Fruit fly (Drosophila melanogaster) whole organism, embryonic: Measurements from ENCODE around the gene Cisd2.
A peak's percentile ranks its signal among the peaks of the same experiment; 100 is the strongest.

Experiments
- Abd-B ChIP-seq: fragments of 200-800 bp; sonication (Bioruptor generic); optimal IDR thresholded peaks from 2 replicates; lab custom pipeline; 2018; ENCODE audit warnings: missing biosample characterization, mild to moderate bottlenecking, missing genetic modification characterization, moderate library complexity
- Aef1 ChIP-seq: fragments of 200-800 bp; sonication (Bioruptor generic); IDR thresholded peaks from 3 replicates; pipeline ENCODE4 v1.3.6; 2022; ENCODE audit warnings: missing biosample characterization, missing genetic modification characterization
- BEAF-32 ChIP-seq: fragments of 200-800 bp; sonication (Bioruptor generic); optimal IDR thresholded peaks from 3 replicates; lab custom pipeline; 2017; ENCODE audit warnings: missing biosample characterization, missing genetic modification characterization, mild to moderate bottlenecking, moderate library complexity, missing genetic modification reagents
- CG10431 ChIP-seq: fragments of 200-800 bp; sonication (Bioruptor generic); optimal IDR thresholded peaks from 3 replicates; lab custom pipeline; 2018; ENCODE audit warnings: missing biosample characterization, mild to moderate bottlenecking, missing genetic modification characterization
- CG11247 ChIP-seq: fragments of 200-800 bp; sonication (Bioruptor generic); IDR thresholded peaks from 2 replicates; pipeline ENCODE4 v1.3.6; 2022; ENCODE audit warnings: missing biosample characterization, missing genetic modification characterization
- CG11504 ChIP-seq: fragments of 200-800 bp; sonication (Bioruptor generic); optimal IDR thresholded peaks from 3 replicates; lab custom pipeline; 2019; ENCODE audit warnings: missing biosample characterization, mild to moderate bottlenecking, missing genetic modification characterization, moderate library complexity
- CG13424 ChIP-seq: fragments of 200-800 bp; sonication (Bioruptor generic); optimal IDR thresholded peaks from 2 replicates; lab custom pipeline; 2019; ENCODE audit warnings: missing biosample characterization, mild to moderate bottlenecking, missing genetic modification characterization, moderate library complexity
- CG14014 ChIP-seq: fragments of 200-800 bp; sonication (Bioruptor generic); IDR thresholded peaks from 2 replicates; pipeline ENCODE4 v1.3.6; 2022; ENCODE audit warnings: missing biosample characterization, missing genetic modification characterization
- CG15011 ChIP-seq: fragments of 200-800 bp; sonication (Bioruptor generic); optimal IDR thresholded peaks from 3 replicates; lab custom pipeline; 2018; ENCODE audit warnings: missing biosample characterization, mild to moderate bottlenecking, missing genetic modification characterization
- CG17328 ChIP-seq: fragments of 200-800 bp; sonication (Bioruptor generic); IDR thresholded peaks from 2 replicates; pipeline ENCODE4 v1.3.6; 2022; ENCODE audit warnings: missing biosample characterization, missing genetic modification characterization
- CG17361 ChIP-seq: fragments of 200-800 bp; sonication (Bioruptor generic); IDR thresholded peaks from 3 replicates; pipeline ENCODE4 v1.3.6; 2022; ENCODE audit warnings: missing biosample characterization, missing genetic modification characterization
- CG3163 ChIP-seq: fragments of 200-800 bp; sonication (Bioruptor generic); optimal IDR thresholded peaks from 3 replicates; lab custom pipeline; 2016; ENCODE audit warnings: missing biosample characterization, missing genetic modification characterization
- CG34376 ChIP-seq: fragments of 200-800 bp; sonication (Bioruptor generic); optimal IDR thresholded peaks from 2 replicates; lab custom pipeline; 2018; ENCODE audit warnings: missing biosample characterization, mild to moderate bottlenecking, missing genetic modification characterization
- CG4424 ChIP-seq: fragments of 200-800 bp; sonication (Bioruptor generic); optimal IDR thresholded peaks from 3 replicates; lab custom pipeline; 2016; ENCODE audit warnings: missing biosample characterization, missing genetic modification characterization
- CG6854 ChIP-seq: fragments of 200-800 bp; sonication (Bioruptor generic); optimal IDR thresholded peaks from 3 replicates; lab custom pipeline; 2017; ENCODE audit warnings: missing biosample characterization, mild to moderate bottlenecking, missing genetic modification characterization
- CG9437 ChIP-seq: fragments of 200-800 bp; sonication (Bioruptor generic); optimal IDR thresholded peaks from 2 replicates; lab custom pipeline; 2018; ENCODE audit warnings: missing biosample characterization, mild to moderate bottlenecking, missing genetic modification characterization
- CG9817 ChIP-seq: fragments of 200-800 bp; sonication (Bioruptor generic); optimal IDR thresholded peaks from 2 replicates; lab custom pipeline; 2018; ENCODE audit warnings: missing biosample characterization, mild to moderate bottlenecking, missing genetic modification characterization, moderate library complexity
- CHES-1-like ChIP-seq: fragments of 200-800 bp; sonication (Bioruptor generic); optimal IDR thresholded peaks from 2 replicates; lab custom pipeline; 2016; ENCODE audit warnings: missing biosample characterization, missing genetic modification characterization
- D ChIP-seq, 2 experiments: fragments of 200-800 bp in 1 of 2; fragments of >200 bp in 1 of 2; sonication (Bioruptor generic) in 1 of 2; optimal IDR thresholded peaks; 2 replicates in 1 of 2; 3 replicates in 1 of 2; lab custom pipeline; 2017; ENCODE audit warnings: mild to moderate bottlenecking in 1 of 2, missing biosample characterization in 1 of 2, missing genetic modification characterization in 1 of 2, missing genetic modification reagents in 1 of 2
- Dp ChIP-seq: fragments of 200-800 bp; sonication (Bioruptor generic); optimal IDR thresholded peaks from 2 replicates; lab custom pipeline; 2018; ENCODE audit warnings: missing biosample characterization, mild to moderate bottlenecking, missing genetic modification characterization, moderate library complexity
- Eip74EF ChIP-seq, 2 experiments: fragments of 200-800 bp in 1 of 2; fragments of >200 bp in 1 of 2; sonication (Bioruptor generic) in 1 of 2; optimal IDR thresholded peaks; 2 replicates each; lab custom pipeline; 2017 to 2019; ENCODE audit warnings: missing biosample characterization in 2 of 2, missing genetic modification characterization in 2 of 2, mild to moderate bottlenecking in 1 of 2, moderate library complexity in 1 of 2
- Hmr ChIP-seq: fragments of 200-800 bp; sonication (Bioruptor generic); optimal IDR thresholded peaks from 3 replicates; lab custom pipeline; 2017; ENCODE audit warnings: mild to moderate bottlenecking, missing biosample characterization, missing genetic modification reagents, missing genetic modification characterization
- Kr ChIP-seq: fragments of 200-800 bp; sonication (Bioruptor generic); optimal IDR thresholded peaks from 2 replicates; lab custom pipeline; 2017; ENCODE audit warnings: missing biosample characterization, mild to moderate bottlenecking, missing genetic modification characterization
- Lhr ChIP-seq: fragments of 200-800 bp; sonication (Bioruptor generic); optimal IDR thresholded peaks from 3 replicates; lab custom pipeline; 2017; ENCODE audit warnings: mild to moderate bottlenecking, missing biosample characterization, missing genetic modification reagents, missing genetic modification characterization
- Nf-YB ChIP-seq: fragments of 200-800 bp; sonication (Bioruptor generic); optimal IDR thresholded peaks from 3 replicates; lab custom pipeline; 2019; ENCODE audit warnings: missing biosample characterization, mild to moderate bottlenecking, missing genetic modification characterization, moderate library complexity
- Oli ChIP-seq: fragments of 200-800 bp; sonication (Bioruptor generic); optimal IDR thresholded peaks from 2 replicates; lab custom pipeline; 2018; ENCODE audit warnings: missing biosample characterization, mild to moderate bottlenecking, missing genetic modification characterization, moderate library complexity
- Opbp ChIP-seq: fragments of 200-800 bp; sonication (Bioruptor generic); IDR thresholded peaks from 3 replicates; pipeline ENCODE4 v1.3.6; 2022; ENCODE audit warnings: missing biosample characterization, missing genetic modification characterization; ENCODE audit not compliant: partially characterized antibody
- Pdp1 ChIP-seq, 2 experiments: fragments of 200-800 bp; sonication (Bioruptor generic); optimal IDR thresholded peaks; 3 replicates each; lab custom pipeline; 2016; ENCODE audit warnings: missing biosample characterization in 2 of 2, missing genetic modification characterization in 2 of 2, mild to moderate bottlenecking in 1 of 2, moderate library complexity in 1 of 2
- Six4 ChIP-seq: fragments of 200-800 bp; sonication (Bioruptor generic); optimal IDR thresholded peaks from 2 replicates; lab custom pipeline; 2016; ENCODE audit warnings: missing biosample characterization, missing genetic modification characterization
- az2 ChIP-seq: fragments of 200-800 bp; sonication (Bioruptor generic); optimal IDR thresholded peaks from 3 replicates; lab custom pipeline; 2016; ENCODE audit warnings: missing biosample characterization, missing genetic modification characterization
- crc ChIP-seq: fragments of 200-800 bp; sonication (Bioruptor generic); optimal IDR thresholded peaks from 2 replicates; lab custom pipeline; 2016; ENCODE audit warnings: missing biosample characterization, missing genetic modification characterization
- dysf ChIP-seq: fragments of 200-800 bp; sonication (Bioruptor generic); IDR thresholded peaks from 3 replicates; pipeline ENCODE4 v1.3.6; 2022; ENCODE audit warnings: missing biosample characterization, missing genetic modification characterization
- gem ChIP-seq: fragments of 200-800 bp; sonication (Bioruptor generic); optimal IDR thresholded peaks from 2 replicates; lab custom pipeline; 2019; ENCODE audit warnings: missing biosample characterization, mild to moderate bottlenecking, missing genetic modification characterization, moderate library complexity
- gt ChIP-seq: fragments of 200-800 bp; sonication (Bioruptor generic); IDR thresholded peaks from 2 replicates; pipeline ENCODE4 v1.3.6; 2022; ENCODE audit warnings: missing biosample characterization, missing genetic modification characterization
- hb ChIP-seq: fragments of 200-800 bp; sonication (Bioruptor generic); IDR thresholded peaks from 3 replicates; pipeline ENCODE4 v1.3.6; 2022; ENCODE audit warnings: missing biosample characterization, missing genetic modification characterization; ENCODE audit not compliant: partially characterized antibody
- kah ChIP-seq: fragments of 200-800 bp; sonication (Bioruptor generic); optimal IDR thresholded peaks from 2 replicates; lab custom pipeline; 2018; ENCODE audit warnings: missing biosample characterization, mild to moderate bottlenecking, missing genetic modification characterization
- nmo ChIP-seq: fragments of 200-800 bp; sonication (Bioruptor generic); optimal IDR thresholded peaks from 2 replicates; lab custom pipeline; 2018; ENCODE audit warnings: missing biosample characterization, mild to moderate bottlenecking, missing genetic modification characterization, moderate library complexity
- p53 ChIP-seq: fragments of 200-800 bp; sonication (Bioruptor generic); optimal IDR thresholded peaks from 2 replicates; lab custom pipeline; 2016; ENCODE audit warnings: missing biosample characterization, missing genetic modification characterization
- pan ChIP-seq, 4 experiments: fragments of >200 bp in 3 of 4; fragments of 200-800 bp in 1 of 4; sonication (Bioruptor generic) in 1 of 4; optimal IDR thresholded peaks in 3 of 4; IDR thresholded peaks in 1 of 4; 2 replicates each; pipeline versions ENCODE4 v1.3.6 to Lab custom; 2017 to 2022; ENCODE audit warnings: missing biosample characterization in 2 of 4, missing genetic modification characterization in 2 of 4, mixed read lengths in 1 of 4
- pb ChIP-seq: fragments of 200-800 bp; sonication (Bioruptor generic); optimal IDR thresholded peaks from 3 replicates; lab custom pipeline; 2016; ENCODE audit warnings: missing biosample characterization, missing genetic modification characterization
- phol ChIP-seq: fragments of 200-800 bp; sonication (Bioruptor generic); optimal IDR thresholded peaks from 3 replicates; lab custom pipeline; 2018; ENCODE audit warnings: missing biosample characterization, mild to moderate bottlenecking, missing genetic modification characterization, moderate library complexity
- ro ChIP-seq: fragments of 200-800 bp; sonication (Bioruptor generic); IDR thresholded peaks from 2 replicates; pipeline ENCODE4 v1.3.6; 2022; ENCODE audit warnings: missing biosample characterization, missing genetic modification characterization
- trh ChIP-seq: fragments of 200-800 bp; sonication (Bioruptor generic); optimal IDR thresholded peaks from 2 replicates; lab custom pipeline; 2016; ENCODE audit warnings: missing biosample characterization, missing genetic modification characterization
- ttk ChIP-seq: fragments of 200-800 bp; sonication (Bioruptor generic); IDR thresholded peaks from 2 replicates; pipeline ENCODE4 v2.1.2; 2022; ENCODE audit warnings: missing biosample characterization, missing genetic modification characterization
- twi ChIP-seq: fragments of 200-800 bp; optimal IDR thresholded peaks from 2 replicates; lab custom pipeline; 2019; ENCODE audit warnings: missing biosample characterization, mild to moderate bottlenecking, missing genetic modification characterization, moderate library complexity
- wdn ChIP-seq: fragments of 200-800 bp; sonication (Bioruptor generic); IDR thresholded peaks from 2 replicates; pipeline ENCODE4 v1.3.6; 2022; ENCODE audit warnings: missing biosample characterization, missing genetic modification characterization
- zen2 ChIP-seq: fragments of 200-800 bp; sonication (Bioruptor generic); IDR thresholded peaks from 3 replicates; pipeline ENCODE4 v1.3.6; 2022; ENCODE audit warnings: missing biosample characterization, missing genetic modification characterization; ENCODE audit not compliant: partially characterized antibody
- zfh2 ChIP-seq: fragments of 200-800 bp; sonication (Bioruptor generic); optimal IDR thresholded peaks from 2 replicates; lab custom pipeline; 2016; ENCODE audit warnings: missing biosample characterization, missing genetic modification characterization

Gene Cisd2

dm6 chr3R:29196967-29197611 is 26.1 kb downstream of the Cisd2 start, which contains the start of gene CG14515 (continued):
- no peak for TF ChIP-seq Opbp (GFP tag; lab: Robert Waterston, UW)
- TF ChIP-seq CG6854 = no peak
- no peak for TF ChIP-seq Aef1
- TF ChIP-seq Hmr (GFP tag; lab: Kevin White, UChicago) = no peak
- peak; percentile 38 for TF ChIP-seq gem (tag; lab: Kevin White, UChicago)
- TF ChIP-seq nmo = peak; percentile 59
- TF ChIP-seq twi = no peak
- TF ChIP-seq CG14014 (GFP tag; lab: Robert Waterston, UW) = no peak
- no peak for TF ChIP-seq trh (GFP tag; lab: Kevin White, UChicago)
- TF ChIP-seq CG17328 (GFP tag; lab: Robert Waterston, UW) = 0 out of 2 replicates have a peak, but pooled peaks have one; percentile 28
- TF ChIP-seq kah = no peak
- TF ChIP-seq Eip74EF (GFP tag; optimal IDR thresholded peaks at IDR 0.05; lab: Kevin White, UChicago) = peak in 1 of 2 experiments; percentile 26
- no peak for TF ChIP-seq Nf-YB (GFP tag; lab: Kevin White, UChicago)
- TF ChIP-seq D (optimal IDR thresholded peaks at IDR 0.05; lab: Kevin White, UChicago) = no peak
- peak; percentile 21 for TF ChIP-seq D (GFP tag; optimal IDR thresholded peaks at IDR 0.05; lab: Kevin White, UChicago)
- TF ChIP-seq CHES-1-like (GFP tag; lab: Kevin White, UChicago) = no peak
- no peak for TF ChIP-seq gt (GFP tag; lab: Robert Waterston, UW)
- no peak for TF ChIP-seq CG10431 (GFP tag; lab: Kevin White, UChicago)
- TF ChIP-seq ttk (GFP tag; lab: Robert Waterston, UW) = no peak
- TF ChIP-seq CG15011 (GFP tag; lab: Kevin White, UChicago) = no peak
- TF ChIP-seq hb (GFP tag; lab: Robert Waterston, UW) = no peak
- no peak for TF ChIP-seq zfh2
- no peak for TF ChIP-seq pan (optimal IDR thresholded peaks at IDR 0.05; lab: Kevin White, UChicago)
- no peak for TF ChIP-seq pan (GFP tag; optimal IDR thresholded peaks at IDR 0.05 in 1 of 2, IDR thresholded peaks at IDR 0.05 in 1 of 2)
- peak; percentile 13 for TF ChIP-seq Oli (tag; lab: Kevin White, UChicago)
- no peak for TF ChIP-seq az2 (GFP tag; lab: Kevin White, UChicago)
- TF ChIP-seq CG34376 (GFP tag; lab: Kevin White, UChicago) = no peak
- no peak for TF ChIP-seq BEAF-32 (GFP tag; lab: Kevin White, UChicago)
- TF ChIP-seq CG4424 (GFP tag; lab: Kevin White, UChicago) = peak; percentile 21
- TF ChIP-seq wdn (GFP tag; lab: Robert Waterston, UW) = no peak
- TF ChIP-seq Lhr = no peak
- TF ChIP-seq Kr (GFP tag; lab: Kevin White, UChicago) = no peak
- TF ChIP-seq dysf (GFP tag; lab: Robert Waterston, UW) = 0 out of 3 replicates have a peak, but pooled peaks have one; percentile 30
- TF ChIP-seq Dp (GFP tag; lab: Kevin White, UChicago) = no peak
- TF ChIP-seq Abd-B = peak; percentile 7
- peak; percentile 7 for TF ChIP-seq CG9437 (GFP tag; lab: Kevin White, UChicago)
- no peak for TF ChIP-seq p53 (GFP tag; lab: Kevin White, UChicago)
- no peak for TF ChIP-seq CG9817 (tag; lab: Kevin White, UChicago)
- no peak for TF ChIP-seq crc
- no peak for TF ChIP-seq Six4 (GFP tag; lab: Kevin White, UChicago)
- TF ChIP-seq Pdp1 (GFP tag; optimal IDR thresholded peaks at IDR 0.05; lab: Kevin White, UChicago) = no peak
- TF ChIP-seq pb = no peak
- peak; percentile 44; the same call in 2 of the 3 replicates for TF ChIP-seq CG17361 (GFP tag; lab: Robert Waterston, UW)
- TF ChIP-seq phol (tag; lab: Kevin White, UChicago) = peak; percentile 27
- TF ChIP-seq CG11504 (tag; lab: Kevin White, UChicago) = peak; percentile 56
- no peak for TF ChIP-seq CG11247 (GFP tag; lab: Robert Waterston, UW)
- TF ChIP-seq CG3163 = no peak
- TF ChIP-seq ro (GFP tag; lab: Robert Waterston, UW) = no peak
- no peak for TF ChIP-seq zen2 (GFP tag; lab: Robert Waterston, UW)
- no peak for TF ChIP-seq CG13424 (tag; lab: Kevin White, UChicago)
